Worm (Caenorhabditis elegans) whole organism, L3 larva: ENCODE data around the gene R144.6.

ENCODE experiments used
- R02D3.7 ChIP-seq: fragments of 150-350 bp; optimal IDR thresholded peaks from 2 replicates; lab custom pipeline; 2014; ENCODE audit warnings: missing biosample characterization, missing genetic modification characterization
- ceh-16 ChIP-seq: sonication (generic microtip); optimal IDR thresholded peaks from 2 replicates; lab custom pipeline; 2017; ENCODE audit warnings: missing biosample characterization, missing genetic modification characterization
- ceh-28 ChIP-seq: fragments of 150-350 bp; optimal IDR thresholded peaks from 2 replicates; lab custom pipeline; 2014; ENCODE audit warnings: missing biosample characterization, missing genetic modification reagents, missing genetic modification characterization
- ceh-82 ChIP-seq: fragments of 150-350 bp; optimal IDR thresholded peaks from 2 replicates; lab custom pipeline; 2014; ENCODE audit warnings: missing biosample characterization, missing genetic modification characterization
- egl-27 ChIP-seq: sonication (generic microtip); optimal IDR thresholded peaks from 4 replicates; lab custom pipeline; 2017; ENCODE audit warnings: missing biosample characterization, missing genetic modification reagents, missing genetic modification characterization
- egl-5 ChIP-seq: fragments of 150-350 bp; optimal IDR thresholded peaks from 2 replicates; lab custom pipeline; 2017; ENCODE audit warnings: missing biosample characterization, missing genetic modification reagents, missing genetic modification characterization, inconsistent platforms
- elt-1 ChIP-seq: fragments of 150-350 bp; optimal IDR thresholded peaks from 2 replicates; lab custom pipeline; 2014; ENCODE audit warnings: missing biosample characterization, missing genetic modification characterization
- elt-3 ChIP-seq, 3 experiments: fragments of 150-350 bp in 1 of 3; sonication (generic microtip) in 2 of 3; optimal IDR thresholded peaks; 2 replicates in 2 of 3; 4 replicates in 1 of 3; lab custom pipeline; 2014 to 2017; ENCODE audit warnings: missing biosample characterization in 3 of 3, missing genetic modification characterization in 3 of 3
- eor-1 ChIP-seq, 2 experiments: fragments of 150-350 bp; optimal IDR thresholded peaks; 2 replicates each; lab custom pipeline; 2014 to 2018; ENCODE audit warnings: missing biosample characterization in 2 of 2, missing genetic modification characterization in 2 of 2
- fkh-10 ChIP-seq: sonication (generic microtip); optimal IDR thresholded peaks from 2 replicates; lab custom pipeline; 2017; ENCODE audit warnings: missing biosample characterization, missing genetic modification reagents, missing genetic modification characterization
- fkh-2 ChIP-seq: fragments of 150-350 bp; optimal IDR thresholded peaks from 2 replicates; lab custom pipeline; 2014; ENCODE audit warnings: missing biosample characterization, missing genetic modification reagents, missing genetic modification characterization
- fos-1 ChIP-seq: fragments of 150-350 bp; optimal IDR thresholded peaks from 2 replicates; lab custom pipeline; 2014; ENCODE audit warnings: missing biosample characterization, missing genetic modification characterization
- hmg-11 ChIP-seq: sonication (generic microtip); optimal IDR thresholded peaks from 2 replicates; lab custom pipeline; 2016; ENCODE audit warnings: missing genetic modification characterization, missing compliant biosample characterization
- jun-1 ChIP-seq: fragments of 150-350 bp; optimal IDR thresholded peaks from 2 replicates; lab custom pipeline; 2014; ENCODE audit warnings: missing biosample characterization, missing genetic modification reagents, missing genetic modification characterization
- lin-39 ChIP-seq: fragments of 150-350 bp; optimal IDR thresholded peaks from 2 replicates; lab custom pipeline; 2018; ENCODE audit warnings: missing biosample characterization, missing genetic modification reagents, missing genetic modification characterization
- mdl-1 ChIP-seq: fragments of 150-350 bp; optimal IDR thresholded peaks from 2 replicates; lab custom pipeline; 2014; ENCODE audit warnings: missing biosample characterization, missing genetic modification characterization
- nhr-12 ChIP-seq: fragments of 150-350 bp; optimal IDR thresholded peaks from 2 replicates; lab custom pipeline; 2014; ENCODE audit warnings: missing biosample characterization, missing genetic modification characterization
- nhr-23 ChIP-seq: fragments of 150-350 bp; optimal IDR thresholded peaks from 2 replicates; lab custom pipeline; 2014; ENCODE audit warnings: missing biosample characterization, missing genetic modification reagents, missing genetic modification characterization
- nhr-237 ChIP-seq: fragments of 150-350 bp; optimal IDR thresholded peaks from 2 replicates; lab custom pipeline; 2014; ENCODE audit warnings: missing biosample characterization, missing genetic modification characterization
- nhr-28 ChIP-seq: fragments of 150-350 bp; optimal IDR thresholded peaks from 2 replicates; lab custom pipeline; 2014; ENCODE audit warnings: missing biosample characterization, missing genetic modification characterization
- nhr-43 ChIP-seq: sonication (generic microtip); optimal IDR thresholded peaks from 2 replicates; lab custom pipeline; 2016; ENCODE audit warnings: mild to moderate bottlenecking, missing genetic modification characterization, missing compliant biosample characterization; ENCODE audit not compliant: poor library complexity, severe bottlenecking
- nhr-76 ChIP-seq: fragments of 150-350 bp; sonication (generic microtip); optimal IDR thresholded peaks from 5 replicates; lab custom pipeline; 2014; ENCODE audit warnings: missing biosample characterization, missing genetic modification characterization
- pqm-1 ChIP-seq: fragments of 150-350 bp; optimal IDR thresholded peaks from 2 replicates; lab custom pipeline; 2017; ENCODE audit warnings: missing biosample characterization, missing genetic modification characterization, inconsistent platforms
- sea-2 ChIP-seq: fragments of 150-350 bp; sonication (generic microtip); optimal IDR thresholded peaks from 4 replicates; lab custom pipeline; 2014; ENCODE audit warnings: missing biosample characterization, missing genetic modification reagents, missing genetic modification characterization
- snpc-4 ChIP-seq: fragments of 150-350 bp; optimal IDR thresholded peaks from 2 replicates; lab custom pipeline; 2014; ENCODE audit warnings: missing biosample characterization, missing genetic modification characterization
- unc-62 ChIP-seq: fragments of 150-350 bp; sonication (generic microtip); optimal IDR thresholded peaks from 4 replicates; lab custom pipeline; 2014; ENCODE audit warnings: missing biosample characterization, missing genetic modification reagents, missing genetic modification characterization
- zag-1 ChIP-seq: fragments of 150-350 bp; optimal IDR thresholded peaks from 2 replicates; lab custom pipeline; 2014; ENCODE audit warnings: missing biosample characterization, missing genetic modification characterization
- ztf-11 ChIP-seq: fragments of 150-350 bp; optimal IDR thresholded peaks from 2 replicates; lab custom pipeline; 2014; ENCODE audit warnings: missing biosample characterization, missing genetic modification characterization

R144.6 gene

ce11 chrIII:4962886-4963285 is 41.6 kb downstream of the R144.6 start, which contains the start of gene C27F2.9 (continued):
- peak; percentile 91 for TF ChIP-seq snpc-4 (tag; lab: Kevin White, UChicago)
- no peak for TF ChIP-seq zag-1
- TF ChIP-seq R02D3.7 (tag; lab: Kevin White, UChicago), result peak; percentile 79
- TF ChIP-seq fos-1 (tag; lab: Kevin White, UChicago), result no peak
- TF ChIP-seq ceh-82, result peak; percentile 27
- TF ChIP-seq lin-39 (tag; lab: Kevin White, UChicago), result peak; percentile 67

ce11 chrIII:4962393-4962792 is 42.1 kb downstream of the R144.6 start, which contains the start of gene vps-22:
Gene vps-22 (minus strand): TSS chrIII:4962493.
- TF ChIP-seq egl-5, result no peak
- no peak for TF ChIP-seq snpc-4 (tag; lab: Kevin White, UChicago)
- TF ChIP-seq fos-1 (tag; lab: Kevin White, UChicago), result no peak
- no peak for TF ChIP-seq pqm-1 (tag; lab: Kevin White, UChicago)
- TF ChIP-seq elt-1, result no peak
- TF ChIP-seq nhr-76 (tag; lab: Kevin White, UChicago), result no peak
- TF ChIP-seq eor-1 (tag; optimal IDR thresholded peaks at IDR 0.05; lab: Kevin White, UChicago), result no peak
- no peak for TF ChIP-seq nhr-43
- TF ChIP-seq mdl-1 (tag; lab: Kevin White, UChicago), result no peak
- TF ChIP-seq sea-2 (GFP tag; lab: Kevin White, UChicago), result no peak
- TF ChIP-seq nhr-237 (tag; lab: Kevin White, UChicago), result no peak
- TF ChIP-seq nhr-23 (tag; lab: Kevin White, UChicago), result no peak
- TF ChIP-seq hmg-11 (tag; lab: Kevin White, UChicago), result no peak
- no peak for TF ChIP-seq nhr-28 (tag; lab: Kevin White, UChicago)
- no peak for TF ChIP-seq unc-62 (GFP tag; lab: Kevin White, UChicago)
- no peak for TF ChIP-seq R02D3.7 (tag; lab: Kevin White, UChicago)
- no peak for TF ChIP-seq ceh-28 (tag; lab: Kevin White, UChicago)
- no peak for TF ChIP-seq fkh-10 (GFP tag; lab: Kevin White, UChicago)

ce11 chrIII:4961281-4961680 is 43.2 kb downstream of the R144.6 start:
- TF ChIP-seq zag-1 (no peak), egl-5 (no peak), nhr-237 (tag; lab: Kevin White, UChicago) (no peak), R02D3.7 (tag; lab: Kevin White, UChicago) (no peak)

- TF ChIP-seq elt-3 (tag; optimal IDR thresholded peaks at IDR 0.05; lab: Kevin White, UChicago), result no peak
These were observed 44.3 kb downstream of the R144.6 start, which contains the start of gene C27F2.4 for ce11 chrIII:4960204-4960603. Gene C27F2.4 (minus strand): TSS chrIII:4960304.

ce11 chrIII:4956566-4956965 is 48.0 kb downstream of the R144.6 start, which contains the start of gene C26E6.1:
Gene C26E6.1 (plus strand): TSS chrIII:4956866.
- TF ChIP-seq mdl-1 (tag; lab: Kevin White, UChicago) (no peak), pqm-1 (tag; lab: Kevin White, UChicago) (no peak), jun-1 (tag; lab: Kevin White, UChicago) (no peak), fkh-10 (GFP tag; lab: Kevin White, UChicago) (no peak), nhr-23 (tag; lab: Kevin White, UChicago) (no peak), sea-2 (GFP tag; lab: Kevin White, UChicago) (no peak), egl-27 (no peak), fkh-2 (no peak), ztf-11 (tag; lab: Kevin White, UChicago) (no peak), ceh-16 (tag; lab: Kevin White, UChicago) (no peak), nhr-12 (tag; lab: Kevin White, UChicago) (no peak)
